Fruit fly (Drosophila melanogaster) S2 (cell line): Measurements from ENCODE around the gene ETHR.

Experiments used
- CG8478 ChIP-seq: fragments of >200 bp; optimal IDR thresholded peaks from 2 replicates; lab custom pipeline; 2018
- CTCF ChIP-seq, 2 experiments: fragments of >200 bp; optimal IDR thresholded peaks; 2 replicates each; lab custom pipeline; 2018

DNA sequence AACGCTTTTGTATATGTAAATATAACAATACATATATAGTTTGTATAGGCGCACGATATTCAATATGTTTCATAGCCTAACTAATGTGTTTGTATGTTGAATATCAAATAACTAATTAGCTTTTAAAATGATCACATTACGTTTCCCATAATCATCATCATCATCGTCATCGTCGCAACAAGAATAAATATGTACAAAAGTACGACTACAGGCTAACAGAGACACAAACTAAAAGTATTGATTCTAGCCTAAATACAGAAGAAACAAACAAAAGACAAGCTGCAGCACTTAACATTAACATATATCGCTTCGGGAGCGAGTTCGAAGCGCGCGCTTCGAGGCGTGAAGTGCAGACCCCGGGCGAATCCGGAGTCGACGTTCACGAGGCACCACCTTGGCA is 24.4 kb downstream of the ETHR start:
- TF ChIP-seq CG8478 = no peak
- no peak for TF ChIP-seq CTCF (optimal IDR thresholded peaks at IDR 0.05; lab: Kevin White, UChicago)
